Worm (Caenorhabditis elegans): ENCODE results near the gene col-122.

Gene col-122

ce11 chrIV:9563079-9563478 is at the start of gene col-122:
Gene col-122 (plus strand): TSS chrIV:9563379.
- TF ChIP-seq skn-1 (tag; optimal IDR thresholded peaks at IDR 0.05) = no peak
- TF ChIP-seq jun-1 (tag; optimal IDR thresholded peaks at IDR 0.05) = no peak
- TF ChIP-seq fkh-2 (tag; optimal IDR thresholded peaks at IDR 0.05) = no peak
- no peak for TF ChIP-seq ama-1 (optimal IDR thresholded peaks at IDR 0.05)
- TF ChIP-seq mml-1 (tag; optimal IDR thresholded peaks at IDR 0.05) = no peak
- TF ChIP-seq egl-5 (tag; optimal IDR thresholded peaks at IDR 0.05) = no peak
- no peak for TF ChIP-seq hmg-11 (tag; optimal IDR thresholded peaks at IDR 0.05)
- no peak for TF ChIP-seq ceh-28 (tag; optimal IDR thresholded peaks at IDR 0.05)
- no peak for TF ChIP-seq eor-1 (tag; optimal IDR thresholded peaks at IDR 0.05)
- no peak for TF ChIP-seq unc-39 (tag; optimal IDR thresholded peaks at IDR 0.05)
- no peak for TF ChIP-seq pqm-1 (tag; optimal IDR thresholded peaks at IDR 0.05)
- TF ChIP-seq nhr-23 (tag; optimal IDR thresholded peaks at IDR 0.05) = no peak
- TF ChIP-seq ZK546.5 (tag; optimal IDR thresholded peaks at IDR 0.05) = no peak
- no peak for TF ChIP-seq zag-1 (tag; optimal IDR thresholded peaks at IDR 0.05)
- no peak for TF ChIP-seq nfya-1 (tag; optimal IDR thresholded peaks at IDR 0.05; ENCODE audit: insufficient read depth)
- TF ChIP-seq nhr-76 (tag; optimal IDR thresholded peaks at IDR 0.05) = no peak
- no peak for TF ChIP-seq aly-2 (tag; optimal IDR thresholded peaks at IDR 0.05)
- TF ChIP-seq nhr-12 (tag; optimal IDR thresholded peaks at IDR 0.05) = no peak
- no peak for TF ChIP-seq egl-27 (tag; optimal IDR thresholded peaks at IDR 0.05)

DNA sequence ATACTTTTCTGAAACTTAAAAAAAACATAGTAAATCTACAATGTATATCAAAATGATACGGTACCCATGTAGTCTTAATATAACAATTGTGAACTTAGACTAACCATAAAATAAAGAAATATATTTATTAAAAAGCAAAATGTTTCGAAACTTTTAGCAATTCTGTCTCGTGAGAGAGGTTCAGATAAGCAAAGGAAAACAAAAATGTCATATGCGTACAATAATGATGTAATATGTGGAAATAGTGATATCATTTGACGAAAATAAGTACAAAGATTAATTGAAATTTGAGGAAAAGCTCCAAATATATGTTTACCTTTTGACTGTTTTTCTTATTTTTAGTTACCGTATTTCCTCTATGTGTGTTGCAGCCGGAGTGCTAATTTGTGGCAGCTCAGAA is 49.0 kb upstream of the col-122 start:
- TF ChIP-seq egl-5 (tag; optimal IDR thresholded peaks at IDR 0.05) = no peak
- no peak for TF ChIP-seq egl-27 (tag; optimal IDR thresholded peaks at IDR 0.05)
- no peak for TF ChIP-seq snpc-4 (tag; optimal IDR thresholded peaks at IDR 0.05)
- peak; percentile 34 for TF ChIP-seq pqm-1 (tag; optimal IDR thresholded peaks at IDR 0.05)
- TF ChIP-seq ceh-16 (tag; optimal IDR thresholded peaks at IDR 0.05) = no peak
- peak; percentile 46 for TF ChIP-seq elt-2 (tag; optimal IDR thresholded peaks at IDR 0.05)
- TF ChIP-seq skn-1 (tag; optimal IDR thresholded peaks at IDR 0.05) = no peak
- no peak for TF ChIP-seq nhr-67 (tag; optimal IDR thresholded peaks at IDR 0.05)

- TF ChIP-seq ceh-9 (tag; optimal IDR thresholded peaks at IDR 0.05) (no peak), mdl-1 (tag; optimal IDR thresholded peaks at IDR 0.05) (no peak), nhr-11 (tag; optimal IDR thresholded peaks at IDR 0.05) (no peak), R02D3.7 (tag; optimal IDR thresholded peaks at IDR 0.05) (no peak), ZK546.5 (tag; optimal IDR thresholded peaks at IDR 0.05) (no peak), pqm-1 (tag; optimal IDR thresholded peaks at IDR 0.05) (peak; percentile 36), unc-62 (GFP tag; optimal IDR thresholded peaks at IDR 0.05) (no peak), nfya-1 (tag; optimal IDR thresholded peaks at IDR 0.05; ENCODE audit: insufficient read depth) (peak; percentile 34), ama-1 (optimal IDR thresholded peaks at IDR 0.05) (no peak), nhr-43 (tag; optimal IDR thresholded peaks at IDR 0.05; ENCODE audit: poor library complexity, severe bottlenecking) (peak; percentile 47), skn-1 (tag; optimal IDR thresholded peaks at IDR 0.05) (no peak), nhr-23 (tag; optimal IDR thresholded peaks at IDR 0.05) (peak; percentile 52), hmg-11 (tag; optimal IDR thresholded peaks at IDR 0.05) (no peak), elt-2 (tag; optimal IDR thresholded peaks at IDR 0.05) (peak; percentile 58)
Observed at ce11 chrIV:9516831-9517230, 46.3 kb upstream of the col-122 start, which contains the start of gene C33A12.19. Gene C33A12.19 (plus strand): TSS chrIV:9516999.

DNA sequence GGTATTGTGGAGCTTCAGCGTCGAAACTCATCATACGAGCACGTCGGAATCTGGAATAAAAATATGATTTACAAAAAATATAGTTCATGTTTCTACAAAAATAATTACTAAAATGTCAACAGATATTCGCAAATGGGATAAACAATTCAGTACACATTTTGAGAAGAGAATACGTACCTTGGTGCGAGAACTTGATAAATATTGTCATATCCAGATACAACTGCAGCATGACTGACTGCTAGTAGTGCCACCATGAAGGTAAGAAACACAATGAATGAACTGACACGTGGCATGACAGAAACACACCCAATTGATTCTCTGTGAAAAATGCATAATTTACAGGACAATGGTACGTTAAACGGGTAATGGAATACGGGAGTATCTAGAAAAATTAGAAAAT is 44.6 kb upstream of the col-122 start, which contains the start of gene nlp-35:
nlp-35 (minus strand) TSS at position 319 of the 400 bp plus-strand sequence.
- no peak for TF ChIP-seq ztf-4 (tag; optimal IDR thresholded peaks at IDR 0.05)
- TF ChIP-seq pqm-1 (tag; optimal IDR thresholded peaks at IDR 0.05) = no peak
- TF ChIP-seq fkh-10 (GFP tag; optimal IDR thresholded peaks at IDR 0.05) = no peak
- no peak for TF ChIP-seq R02D3.7 (tag; optimal IDR thresholded peaks at IDR 0.05)
- no peak for TF ChIP-seq ceh-9 (tag; optimal IDR thresholded peaks at IDR 0.05)
- TF ChIP-seq hmg-11 (tag; optimal IDR thresholded peaks at IDR 0.05) = no peak
- TF ChIP-seq ztf-11 (tag; optimal IDR thresholded peaks at IDR 0.05) = no peak
- no peak for TF ChIP-seq lsy-12 (tag; optimal IDR thresholded peaks at IDR 0.05)
- no peak for TF ChIP-seq nhr-77 (tag; optimal IDR thresholded peaks at IDR 0.05)
- no peak for TF ChIP-seq aly-2 (tag; optimal IDR thresholded peaks at IDR 0.05)
- no peak for TF ChIP-seq sea-2 (GFP tag; optimal IDR thresholded peaks at IDR 0.05)
- TF ChIP-seq elt-2 (tag; optimal IDR thresholded peaks at IDR 0.05) = no peak
- no peak for TF ChIP-seq nfya-1 (tag; optimal IDR thresholded peaks at IDR 0.05; ENCODE audit: insufficient read depth)
- no peak for TF ChIP-seq nhr-76 (tag; optimal IDR thresholded peaks at IDR 0.05)
- no peak for TF ChIP-seq elt-1 (tag; optimal IDR thresholded peaks at IDR 0.05)
- TF ChIP-seq mdl-1 (tag; optimal IDR thresholded peaks at IDR 0.05) = no peak
- no peak for TF ChIP-seq ceh-16 (tag; optimal IDR thresholded peaks at IDR 0.05)
